Fruit fly (Drosophila melanogaster) whole organism, embryonic: ENCODE measurements around the gene Cyp303a1.

Source experiments
- Ada2b ChIP-seq: fragments of 200-800 bp; sonication (Bioruptor generic); IDR thresholded peaks from 2 replicates; pipeline ENCODE4 v1.3.6; 2022; ENCODE audit warnings: missing biosample characterization, missing genetic modification characterization
- CG10147 ChIP-seq: fragments of 200-800 bp; sonication (Bioruptor generic); optimal IDR thresholded peaks from 2 replicates; lab custom pipeline; 2019; ENCODE audit warnings: missing biosample characterization, mild to moderate bottlenecking, missing genetic modification characterization, moderate library complexity
- CG10267 ChIP-seq: fragments of 200-800 bp; sonication (Bioruptor generic); optimal IDR thresholded peaks from 2 replicates; lab custom pipeline; 2018; ENCODE audit warnings: missing biosample characterization, mild to moderate bottlenecking, missing genetic modification characterization, moderate library complexity
- CG11085 ChIP-seq: fragments of 200-800 bp; sonication (Bioruptor generic); IDR thresholded peaks from 2 replicates; pipeline ENCODE4 v1.3.6; 2022; ENCODE audit warnings: missing biosample characterization, missing genetic modification characterization
- CG1233 ChIP-seq: fragments of 200-800 bp; sonication (Bioruptor generic); optimal IDR thresholded peaks from 4 replicates; lab custom pipeline; 2018; ENCODE audit warnings: missing biosample characterization, mild to moderate bottlenecking, missing genetic modification characterization
- CG12391 ChIP-seq: fragments of 200-800 bp; sonication (Bioruptor generic); optimal IDR thresholded peaks from 3 replicates; lab custom pipeline; 2018; ENCODE audit warnings: missing biosample characterization, mild to moderate bottlenecking, missing genetic modification characterization, moderate library complexity
- CG13287 ChIP-seq: fragments of 200-800 bp; sonication (Bioruptor generic); IDR thresholded peaks from 2 replicates; pipeline ENCODE4 v1.3.6; 2022; ENCODE audit warnings: missing biosample characterization, missing genetic modification characterization; ENCODE audit not compliant: partially characterized antibody
- CG13296 ChIP-seq: fragments of 200-800 bp; sonication (Bioruptor generic); optimal IDR thresholded peaks from 3 replicates; lab custom pipeline; 2018; ENCODE audit warnings: missing biosample characterization, mild to moderate bottlenecking, missing genetic modification characterization
- CG14441 ChIP-seq: fragments of 200-800 bp; sonication (Bioruptor generic); IDR thresholded peaks from 2 replicates; pipeline ENCODE4 v1.3.6; 2022; ENCODE audit warnings: missing biosample characterization, missing genetic modification characterization
- CG14667 ChIP-seq: fragments of 200-800 bp; sonication (Bioruptor generic); IDR thresholded peaks from 2 replicates; pipeline ENCODE4 v1.3.6; 2022; ENCODE audit warnings: missing biosample characterization, missing genetic modification characterization
- CG17186 ChIP-seq: fragments of 200-800 bp; sonication (Bioruptor generic); optimal IDR thresholded peaks from 3 replicates; lab custom pipeline; 2017; ENCODE audit warnings: missing biosample characterization, missing genetic modification reagents, missing genetic modification characterization
- CG17802 ChIP-seq: fragments of 200-800 bp; sonication (Bioruptor generic); optimal IDR thresholded peaks from 2 replicates; lab custom pipeline; 2018; ENCODE audit warnings: missing biosample characterization, mild to moderate bottlenecking, missing genetic modification characterization, moderate library complexity
- CG18619 ChIP-seq: fragments of 200-800 bp; sonication (Bioruptor generic); optimal IDR thresholded peaks from 3 replicates; lab custom pipeline; 2017; ENCODE audit warnings: missing biosample characterization, mild to moderate bottlenecking, missing genetic modification characterization
- CG2129 ChIP-seq: fragments of 200-800 bp; sonication (Bioruptor generic); IDR thresholded peaks from 2 replicates; pipeline ENCODE4 v1.3.6; 2022; ENCODE audit warnings: missing biosample characterization, missing genetic modification characterization; ENCODE audit not compliant: partially characterized antibody
- CG30403 ChIP-seq: fragments of 200-800 bp; sonication (Bioruptor generic); optimal IDR thresholded peaks from 3 replicates; lab custom pipeline; 2016; ENCODE audit warnings: missing biosample characterization, missing genetic modification characterization
- CG3407 ChIP-seq: fragments of 200-800 bp; sonication (Bioruptor generic); optimal IDR thresholded peaks from 2 replicates; lab custom pipeline; 2018; ENCODE audit warnings: missing biosample characterization, mild to moderate bottlenecking, missing genetic modification characterization
- CG6689 ChIP-seq: fragments of 200-800 bp; sonication (Bioruptor generic); IDR thresholded peaks from 2 replicates; pipeline ENCODE4 v1.3.6; 2022; ENCODE audit warnings: missing biosample characterization, missing genetic modification characterization
- CG7745 ChIP-seq: fragments of 200-800 bp; sonication (Bioruptor generic); optimal IDR thresholded peaks from 2 replicates; lab custom pipeline; 2018; ENCODE audit warnings: missing biosample characterization, mild to moderate bottlenecking, missing genetic modification characterization, moderate library complexity
- CG7963 ChIP-seq: fragments of 200-800 bp; sonication (Bioruptor generic); IDR thresholded peaks from 3 replicates; pipeline ENCODE4 v1.3.6; 2022; ENCODE audit warnings: missing biosample characterization, missing genetic modification characterization; ENCODE audit not compliant: partially characterized antibody
- CG9817 ChIP-seq: fragments of 200-800 bp; sonication (Bioruptor generic); optimal IDR thresholded peaks from 2 replicates; lab custom pipeline; 2018; ENCODE audit warnings: missing biosample characterization, mild to moderate bottlenecking, missing genetic modification characterization, moderate library complexity
- D19A ChIP-seq: fragments of 200-800 bp; optimal IDR thresholded peaks from 3 replicates; lab custom pipeline; 2019; ENCODE audit warnings: missing biosample characterization, mild to moderate bottlenecking, missing genetic modification characterization, moderate library complexity
- Dad ChIP-seq: fragments of 200-800 bp; sonication (Bioruptor generic); optimal IDR thresholded peaks from 3 replicates; lab custom pipeline; 2016; ENCODE audit warnings: missing biosample characterization, missing genetic modification characterization
- Dll ChIP-seq: fragments of 200-800 bp; sonication (Bioruptor generic); IDR thresholded peaks from 4 replicates; pipeline ENCODE4 v1.3.6; 2022; ENCODE audit warnings: missing biosample characterization, missing genetic modification characterization; ENCODE audit not compliant: partially characterized antibody
- Elba2 ChIP-seq: fragments of 200-800 bp; sonication (Bioruptor generic); optimal IDR thresholded peaks from 3 replicates; lab custom pipeline; 2016; ENCODE audit warnings: missing biosample characterization, missing genetic modification characterization
- Fer3 ChIP-seq: fragments of 200-800 bp; sonication (Bioruptor generic); optimal IDR thresholded peaks from 2 replicates; lab custom pipeline; 2018; ENCODE audit warnings: missing biosample characterization, mild to moderate bottlenecking, missing genetic modification characterization, moderate library complexity
- Gug ChIP-seq: fragments of 200-800 bp; sonication (Bioruptor generic); IDR thresholded peaks from 4 replicates; pipeline ENCODE4 v1.3.6; 2022; ENCODE audit warnings: missing biosample characterization, missing genetic modification characterization
- HHEX ChIP-seq: fragments of 200-800 bp; sonication (Bioruptor generic); optimal IDR thresholded peaks from 3 replicates; lab custom pipeline; 2017; ENCODE audit warnings: missing biosample characterization, mild to moderate bottlenecking, missing genetic modification characterization, missing genetic modification reagents
- HmgD ChIP-seq: fragments of 200-800 bp; sonication (Bioruptor generic); optimal IDR thresholded peaks from 3 replicates; lab custom pipeline; 2016; ENCODE audit warnings: missing biosample characterization, missing genetic modification characterization
- MESR4 ChIP-seq: fragments of 200-800 bp; sonication (Bioruptor generic); optimal IDR thresholded peaks from 2 replicates; lab custom pipeline; 2018; ENCODE audit warnings: missing biosample characterization, mild to moderate bottlenecking, missing genetic modification characterization, moderate library complexity
- Six4 ChIP-seq: fragments of 200-800 bp; sonication (Bioruptor generic); optimal IDR thresholded peaks from 2 replicates; lab custom pipeline; 2016; ENCODE audit warnings: missing biosample characterization, missing genetic modification characterization
- Sry-δ ChIP-seq: fragments of 200-800 bp; sonication (Bioruptor generic); optimal IDR thresholded peaks from 2 replicates; lab custom pipeline; 2016; ENCODE audit warnings: missing biosample characterization, missing genetic modification characterization
- TFAM ChIP-seq: fragments of 200-800 bp; sonication (Bioruptor generic); optimal IDR thresholded peaks from 2 replicates; lab custom pipeline; 2017; ENCODE audit warnings: missing biosample characterization, missing genetic modification characterization, inconsistent platforms
- bigmax ChIP-seq: fragments of 200-800 bp; sonication (Bioruptor generic); optimal IDR thresholded peaks from 2 replicates; lab custom pipeline; 2018; ENCODE audit warnings: missing biosample characterization, mild to moderate bottlenecking, missing genetic modification characterization
- cas ChIP-seq: fragments of 200-800 bp; sonication (Bioruptor generic); IDR thresholded peaks from 2 replicates; pipeline ENCODE4 v1.3.6; 2022; ENCODE audit warnings: missing biosample characterization, missing genetic modification characterization
- crp ChIP-seq, 2 experiments: fragments of 200-800 bp; sonication (Bioruptor generic); optimal IDR thresholded peaks; 2 replicates in 1 of 2; 3 replicates in 1 of 2; lab custom pipeline; 2017; ENCODE audit warnings: missing biosample characterization in 2 of 2, missing genetic modification characterization in 2 of 2, mild to moderate bottlenecking in 1 of 2, moderate library complexity in 1 of 2
- exex ChIP-seq: fragments of 200-800 bp; sonication (Bioruptor generic); optimal IDR thresholded peaks from 4 replicates; lab custom pipeline; 2018; ENCODE audit warnings: missing biosample characterization, mild to moderate bottlenecking, missing genetic modification characterization, moderate library complexity
- fd96Cb ChIP-seq: fragments of 200-800 bp; sonication (Bioruptor generic); optimal IDR thresholded peaks from 2 replicates; lab custom pipeline; 2018; ENCODE audit warnings: missing biosample characterization, mild to moderate bottlenecking, missing genetic modification characterization, moderate library complexity
- grn ChIP-seq: fragments of 200-800 bp; sonication (Bioruptor generic); optimal IDR thresholded peaks from 3 replicates; lab custom pipeline; 2017; ENCODE audit warnings: missing biosample characterization, missing genetic modification characterization
- hb ChIP-seq: fragments of 200-800 bp; sonication (Bioruptor generic); IDR thresholded peaks from 3 replicates; pipeline ENCODE4 v1.3.6; 2022; ENCODE audit warnings: missing biosample characterization, missing genetic modification characterization; ENCODE audit not compliant: partially characterized antibody
- kni ChIP-seq: fragments of 200-800 bp; sonication (Bioruptor generic); optimal IDR thresholded peaks from 3 replicates; lab custom pipeline; 2017; ENCODE audit warnings: mild to moderate bottlenecking, missing biosample characterization, missing genetic modification reagents, missing genetic modification characterization
- nau ChIP-seq: fragments of 200-800 bp; sonication (Bioruptor generic); optimal IDR thresholded peaks from 3 replicates; lab custom pipeline; 2017; ENCODE audit warnings: missing biosample characterization, mild to moderate bottlenecking, missing genetic modification characterization, missing genetic modification reagents
- nerfin-1 ChIP-seq: fragments of 200-800 bp; sonication (Bioruptor generic); optimal IDR thresholded peaks from 3 replicates; lab custom pipeline; 2019; ENCODE audit warnings: missing biosample characterization, mild to moderate bottlenecking, missing genetic modification characterization, moderate library complexity
- otp ChIP-seq: fragments of 200-800 bp; sonication (Bioruptor generic); IDR thresholded peaks from 3 replicates; pipeline ENCODE4, ENCODE4 v1.3.6; 2022; ENCODE audit warnings: missing biosample characterization, missing genetic modification characterization
- pnt ChIP-seq: fragments of 200-800 bp; sonication (Bioruptor generic); optimal IDR thresholded peaks from 3 replicates; lab custom pipeline; 2016; ENCODE audit warnings: missing biosample characterization, missing genetic modification characterization
- pzg ChIP-seq: fragments of 200-800 bp; sonication (Bioruptor generic); optimal IDR thresholded peaks from 3 replicates; lab custom pipeline; 2018; ENCODE audit warnings: missing biosample characterization, mild to moderate bottlenecking, missing genetic modification characterization, moderate library complexity
- trem ChIP-seq: fragments of 200-800 bp; optimal IDR thresholded peaks from 3 replicates; lab custom pipeline; 2019; ENCODE audit warnings: missing biosample characterization, mild to moderate bottlenecking, missing genetic modification characterization, moderate library complexity
- usp ChIP-seq: fragments of >200 bp; optimal IDR thresholded peaks from 2 replicates; lab custom pipeline; 2017; ENCODE audit warnings: missing biosample characterization, missing genetic modification characterization
- yki ChIP-seq: fragments of >200 bp; optimal IDR thresholded peaks from 3 replicates; lab custom pipeline; 2018

The Cyp303a1 gene

DNA sequence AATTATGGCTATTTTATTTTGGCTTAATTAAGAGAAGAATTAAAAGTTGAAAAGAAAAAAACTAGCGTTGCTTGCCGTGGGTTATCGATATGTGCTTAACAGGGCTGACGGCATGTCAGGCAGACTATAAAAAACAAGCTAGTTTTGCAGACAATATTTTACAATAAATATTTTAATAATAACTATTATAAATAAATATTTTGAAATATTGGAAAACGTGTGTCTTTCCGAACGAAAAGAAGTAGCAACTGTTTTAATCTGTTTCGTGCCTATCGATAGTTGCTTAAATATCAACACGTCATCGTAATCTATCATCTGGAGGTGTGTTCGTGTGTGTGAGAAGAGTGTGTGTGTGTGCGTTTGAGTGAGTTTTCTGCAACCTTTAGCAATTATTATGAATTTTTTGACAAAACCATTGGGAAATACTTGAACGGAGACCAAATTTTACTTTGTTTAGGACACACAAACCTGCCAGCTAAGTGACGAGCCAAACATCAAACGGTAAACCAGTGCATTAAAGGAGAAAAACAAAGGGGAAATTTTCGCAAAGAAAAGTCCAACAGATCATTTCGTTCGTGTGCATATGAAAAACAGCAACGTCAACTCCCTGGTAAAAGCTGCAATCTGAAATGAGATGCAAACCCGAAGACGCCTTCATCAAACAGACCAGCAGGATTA is 13.2 kb downstream of the Cyp303a1 start, which contains the start of the genes CG5861 and Syx5 (continued):
- TF ChIP-seq CG13287 (GFP tag; lab: Robert Waterston, UW) (peak; percentile 96), cas (0 out of 2 replicates have a peak, but pooled peaks have one; percentile 27), CG3407 (GFP tag; lab: Kevin White, UChicago) (peak; percentile 30), Sry-δ (peak; percentile 58), CG10267 (tag; lab: Kevin White, UChicago) (peak; percentile 75), CG7963 (GFP tag; lab: Robert Waterston, UW) (peak; percentile 66), MESR4 (GFP tag; lab: Kevin White, UChicago) (peak; percentile 66), CG6689 (peak; percentile 29; the same call in 1 of the 2 replicates), trem (tag; lab: Kevin White, UChicago) (peak; percentile 86), Gug (peak; percentile 60; the same call in 2 of the 4 replicates), CG14667 (no peak), CG1233 (GFP tag; lab: Kevin White, UChicago) (peak; percentile 29), TFAM (GFP tag; lab: Kevin White, UChicago) (no peak), CG17802 (tag; lab: Kevin White, UChicago) (no peak), Dll (GFP tag; lab: Robert Waterston, UW) (peak; percentile 98), pzg (GFP tag; lab: Kevin White, UChicago) (peak; percentile 68), Six4 (peak; percentile 24), CG13296 (peak; percentile 63), CG14441 (GFP tag; lab: Robert Waterston, UW) (peak; percentile 58; the same call in 1 of the 2 replicates), HmgD (GFP tag; lab: Kevin White, UChicago) (no peak), nerfin-1 (peak; percentile 40), hb (GFP tag; lab: Robert Waterston, UW) (peak; percentile 70; the same call in 1 of the 3 replicates), yki (no peak), CG17186 (no peak), CG30403 (GFP tag; lab: Kevin White, UChicago) (peak; percentile 67), Ada2b (GFP tag; lab: Robert Waterston, UW) (peak; percentile 35; the same call in 1 of the 2 replicates), CG11085 (GFP tag; lab: Robert Waterston, UW) (peak; percentile 64), CG18619 (GFP tag; lab: Kevin White, UChicago) (peak; percentile 43), bigmax (GFP tag; lab: Kevin White, UChicago) (no peak), D19A (tag; lab: Kevin White, UChicago) (peak; percentile 46), HHEX (GFP tag; lab: Kevin White, UChicago) (no peak), fd96Cb (tag; lab: Kevin White, UChicago) (peak; percentile 26), CG12391 (tag; lab: Kevin White, UChicago) (peak; percentile 82), CG10147 (GFP tag; lab: Kevin White, UChicago) (peak; percentile 80), nau (GFP tag; lab: Kevin White, UChicago) (peak; percentile 53), pnt (no peak), CG2129 (peak; percentile 92), CG7745 (peak; percentile 80), Dad (no peak), usp (no peak), grn (GFP tag; lab: Kevin White, UChicago) (peak; percentile 89), CG9817 (tag; lab: Kevin White, UChicago) (peak; percentile 59), otp (GFP tag; lab: Robert Waterston, UW) (no peak), crp (GFP tag; optimal IDR thresholded peaks at IDR 0.05; lab: Kevin White, UChicago) (peak in 1 of 2 experiments; percentile 75), Elba2 (no peak), Fer3 (peak; percentile 60), exex (peak; percentile 63), kni (no peak)
